Worm (Caenorhabditis elegans): ENCODE data around the gene nhr-129.

Gene nhr-129

ce11 chrV:13339633-13340290 is 8.9 kb upstream of the nhr-129 start, which contains the start of the genes str-4 and lgc-48:
Gene str-4, minus strand, starts transcription at chrV:13339733.
Gene lgc-48, plus strand, starts transcription at chrV:13340240.
- TF ChIP-seq tra-4 (tag; optimal IDR thresholded peaks at IDR 0.05) = no peak
- TF ChIP-seq pes-1 (GFP tag; IDR thresholded peaks at IDR 0.05) = no peak

DNA sequence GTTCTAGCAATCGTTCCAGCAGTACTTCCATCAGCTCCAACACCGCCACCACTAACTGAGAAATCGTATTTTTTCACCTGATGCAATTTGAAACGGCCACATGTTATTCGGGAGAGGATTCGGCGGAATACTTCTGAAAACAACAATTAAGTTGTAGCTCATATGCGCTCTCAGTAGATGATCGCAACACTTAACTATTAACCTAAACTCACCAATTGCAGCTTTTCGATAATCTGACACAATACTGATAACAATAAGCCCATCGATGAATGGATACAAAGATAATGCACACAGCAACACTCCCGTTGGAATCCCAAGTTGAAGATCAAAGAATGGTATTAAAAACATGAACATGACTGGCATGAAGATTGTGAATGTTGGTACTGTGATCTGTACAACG is 7.2 kb upstream of the nhr-129 start:
- TF ChIP-seq aly-1 (tag; optimal IDR thresholded peaks at IDR 0.05) (no peak), F13C5.2 (tag; optimal IDR thresholded peaks at IDR 0.05) (no peak), B0310.2 (tag; optimal IDR thresholded peaks at IDR 0.05) (no peak), flt-1 (GFP tag; IDR thresholded peaks at IDR 0.05) (no peak), ceh-13 (GFP tag; optimal IDR thresholded peaks at IDR 0.05) (no peak), ceh-36 (tag; optimal IDR thresholded peaks at IDR 0.05) (no peak), tra-4 (tag; optimal IDR thresholded peaks at IDR 0.05) (no peak), hmbx-1 (tag; optimal IDR thresholded peaks at IDR 0.05) (no peak), ets-7 (tag; optimal IDR thresholded peaks at IDR 0.05) (no peak), hnd-1 (tag; optimal IDR thresholded peaks at IDR 0.05) (no peak), ama-1 (optimal IDR thresholded peaks at IDR 0.05) (no peak), tbx-37 (GFP tag; conservative IDR thresholded peaks at IDR 0.05) (no peak), scrt-1 (GFP tag; IDR thresholded peaks at IDR 0.05) (no peak), tbx-11 (GFP tag; IDR thresholded peaks at IDR 0.05) (no peak), sea-1 (GFP tag; conservative IDR thresholded peaks at IDR 0.05) (no peak)

ce11 chrV:13335883-13336419 is 5.1 kb upstream of the nhr-129 start, which contains the start of gene C50B6.9:
Gene C50B6.9, plus strand, starts transcription at chrV:13336369.
- TF ChIP-seq tra-4 (tag; optimal IDR thresholded peaks at IDR 0.05) (no peak), hmg-4 (GFP tag; optimal IDR thresholded peaks at IDR 0.05) (no peak), hnd-1 (tag; optimal IDR thresholded peaks at IDR 0.05) (no peak), F13C5.2 (tag; optimal IDR thresholded peaks at IDR 0.05) (no peak), tbx-37 (GFP tag; conservative IDR thresholded peaks at IDR 0.05) (no peak)

- TF ChIP-seq aly-1 (tag; optimal IDR thresholded peaks at IDR 0.05) (no peak), ceh-36 (tag; optimal IDR thresholded peaks at IDR 0.05) (no peak), tra-4 (tag; optimal IDR thresholded peaks at IDR 0.05) (no peak), ceh-13 (GFP tag; optimal IDR thresholded peaks at IDR 0.05) (no peak), hmg-4 (GFP tag; optimal IDR thresholded peaks at IDR 0.05) (no peak), pes-1 (GFP tag; IDR thresholded peaks at IDR 0.05) (no peak), hmbx-1 (tag; optimal IDR thresholded peaks at IDR 0.05) (no peak), flt-1 (GFP tag; IDR thresholded peaks at IDR 0.05) (no peak), ets-7 (tag; optimal IDR thresholded peaks at IDR 0.05) (no peak), hnd-1 (tag; optimal IDR thresholded peaks at IDR 0.05) (no peak), tbx-37 (GFP tag; conservative IDR thresholded peaks at IDR 0.05) (no peak), B0310.2 (tag; optimal IDR thresholded peaks at IDR 0.05) (no peak), scrt-1 (GFP tag; IDR thresholded peaks at IDR 0.05) (no peak), tbx-11 (GFP tag; IDR thresholded peaks at IDR 0.05) (no peak), F13C5.2 (tag; optimal IDR thresholded peaks at IDR 0.05) (no peak), sea-1 (GFP tag; conservative IDR thresholded peaks at IDR 0.05) (no peak)
Observed at ce11 chrV:13334447-13334846, 3.6 kb upstream of the nhr-129 start.

DNA sequence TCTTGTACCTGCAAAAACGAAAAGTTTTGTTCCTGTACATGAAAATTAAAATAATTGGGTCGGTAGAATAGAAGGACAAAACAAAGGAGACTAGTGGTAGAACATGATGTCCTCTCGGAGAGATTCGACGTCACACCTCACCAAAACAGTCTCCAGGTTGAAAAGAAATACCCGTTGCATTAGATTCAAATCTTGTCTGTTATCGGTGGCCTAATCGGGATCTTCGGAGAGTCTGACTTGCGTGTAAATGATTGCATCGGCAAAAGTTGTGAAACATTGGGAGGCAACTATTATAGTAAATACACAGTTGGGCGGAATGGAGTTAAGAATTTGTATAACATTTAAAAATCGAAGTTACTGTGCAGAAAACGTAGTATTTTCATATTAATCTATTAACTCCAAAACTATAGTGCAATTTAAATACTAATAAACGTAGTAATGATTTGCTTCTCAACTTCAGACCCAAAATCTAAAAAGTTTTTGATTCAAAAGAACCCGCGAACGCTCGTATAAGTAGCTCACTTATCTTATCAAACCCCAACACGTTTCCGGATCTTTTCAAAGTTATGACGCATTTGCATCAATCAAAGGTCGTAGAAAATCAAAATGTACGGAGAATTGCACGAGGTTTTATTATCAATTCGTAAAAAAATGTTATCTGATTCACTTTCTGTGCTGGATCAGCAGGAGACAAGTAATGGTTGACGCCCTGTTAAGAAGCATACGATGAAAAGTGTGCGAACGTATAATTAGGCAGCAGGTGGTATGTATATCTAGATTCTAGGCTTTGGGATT is 2.8 kb upstream of the nhr-129 start, which contains the start of gene nhr-168:
Gene nhr-168, minus strand, starts transcription at position 486 of the 795 bp plus-strand sequence.
- no peak for TF ChIP-seq tbx-37 (GFP tag; conservative IDR thresholded peaks at IDR 0.05)
- no peak for TF ChIP-seq hmbx-1 (tag; optimal IDR thresholded peaks at IDR 0.05)
- no peak for TF ChIP-seq ceh-36 (tag; optimal IDR thresholded peaks at IDR 0.05)
- no peak for TF ChIP-seq B0310.2 (tag; optimal IDR thresholded peaks at IDR 0.05)
- TF ChIP-seq aly-1 (tag; optimal IDR thresholded peaks at IDR 0.05) = no peak
- TF ChIP-seq hnd-1 (tag; optimal IDR thresholded peaks at IDR 0.05) = no peak
- no peak for TF ChIP-seq ets-7 (tag; optimal IDR thresholded peaks at IDR 0.05)
- TF ChIP-seq tbx-11 (GFP tag; IDR thresholded peaks at IDR 0.05) = no peak
- no peak for TF ChIP-seq ceh-13 (GFP tag; optimal IDR thresholded peaks at IDR 0.05)
- TF ChIP-seq flt-1 (GFP tag; IDR thresholded peaks at IDR 0.05) = no peak
- no peak for TF ChIP-seq tra-4 (tag; optimal IDR thresholded peaks at IDR 0.05)
- TF ChIP-seq scrt-1 (GFP tag; IDR thresholded peaks at IDR 0.05) = no peak
- no peak for TF ChIP-seq hmg-4 (GFP tag; optimal IDR thresholded peaks at IDR 0.05)
- TF ChIP-seq F13C5.2 (tag; optimal IDR thresholded peaks at IDR 0.05) = no peak
- TF ChIP-seq ama-1 (optimal IDR thresholded peaks at IDR 0.05) = no peak
- no peak for TF ChIP-seq sea-1 (GFP tag; conservative IDR thresholded peaks at IDR 0.05)
- no peak for TF ChIP-seq pes-1 (GFP tag; IDR thresholded peaks at IDR 0.05)

- TF ChIP-seq ceh-36 (tag; optimal IDR thresholded peaks at IDR 0.05) = no peak
- TF ChIP-seq ceh-13 (GFP tag; optimal IDR thresholded peaks at IDR 0.05) = no peak
- TF ChIP-seq hmbx-1 (tag; optimal IDR thresholded peaks at IDR 0.05) = no peak
- no peak for TF ChIP-seq flt-1 (GFP tag; IDR thresholded peaks at IDR 0.05)
- TF ChIP-seq aly-1 (tag; optimal IDR thresholded peaks at IDR 0.05) = no peak
- TF ChIP-seq tbx-37 (GFP tag; conservative IDR thresholded peaks at IDR 0.05) = no peak
- no peak for TF ChIP-seq ama-1 (optimal IDR thresholded peaks at IDR 0.05)
- TF ChIP-seq ets-7 (tag; optimal IDR thresholded peaks at IDR 0.05) = no peak
- TF ChIP-seq scrt-1 (GFP tag; IDR thresholded peaks at IDR 0.05) = no peak
- TF ChIP-seq hmg-4 (GFP tag; optimal IDR thresholded peaks at IDR 0.05) = no peak
- TF ChIP-seq tra-4 (tag; optimal IDR thresholded peaks at IDR 0.05) = no peak
- TF ChIP-seq B0310.2 (tag; optimal IDR thresholded peaks at IDR 0.05) = no peak
- no peak for TF ChIP-seq F13C5.2 (tag; optimal IDR thresholded peaks at IDR 0.05)
- TF ChIP-seq pes-1 (GFP tag; IDR thresholded peaks at IDR 0.05) = no peak
- TF ChIP-seq hnd-1 (tag; optimal IDR thresholded peaks at IDR 0.05) = no peak
- no peak for TF ChIP-seq tbx-11 (GFP tag; IDR thresholded peaks at IDR 0.05)
- TF ChIP-seq sea-1 (GFP tag; conservative IDR thresholded peaks at IDR 0.05) = no peak
Observed at ce11 chrV:13327463-13327862, 3.4 kb downstream of the nhr-129 start, which contains the start of gene str-37. Gene str-37, plus strand, starts transcription at chrV:13327763.

All from whole organism, early embryonic.